Fruit fly (Drosophila melanogaster): ENCODE data around the gene CG15646.
A peak's percentile ranks its signal among the peaks of the same experiment; 100 is the strongest.

CG15646 gene

DNA sequence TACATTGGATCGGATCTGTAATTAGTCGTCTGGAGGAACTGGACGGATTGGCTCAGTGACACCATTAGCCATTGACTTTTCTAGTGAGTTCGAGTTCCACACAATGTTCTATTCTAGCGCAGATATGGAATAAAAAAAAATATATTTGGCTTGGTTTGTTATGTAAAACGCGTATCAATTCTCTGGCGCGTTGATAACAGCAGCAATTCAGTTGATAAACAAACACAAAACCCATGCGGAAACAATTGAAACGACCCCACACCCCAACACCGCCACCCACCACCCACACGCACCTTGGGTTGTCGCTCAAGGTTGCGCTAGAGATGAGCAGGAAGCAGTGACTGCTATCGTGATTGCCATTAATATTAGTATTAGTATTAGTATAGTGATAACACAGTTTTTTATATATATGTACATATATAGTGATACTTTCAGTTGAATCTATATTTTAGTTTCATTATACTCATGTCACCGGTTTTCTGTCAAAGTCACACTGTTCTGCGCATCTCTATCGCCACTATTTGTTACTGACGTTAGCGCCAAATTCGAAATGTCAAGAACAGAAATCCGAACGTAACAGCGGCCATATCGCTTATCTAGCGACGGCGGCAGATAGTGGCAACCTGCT lies 26.9 kb upstream of the CG15646 start (continued):
- no peak for TF ChIP-seq HLH4C (GFP tag; IDR thresholded peaks at IDR 0.05; ENCODE audit: partially characterized antibody)
- TF ChIP-seq sr (GFP tag; IDR thresholded peaks at IDR 0.05), result peak; percentile 89
- peak; percentile 87 for TF ChIP-seq CG8388 (GFP tag; optimal IDR thresholded peaks at IDR 0.05)
- TF ChIP-seq exex (tag; optimal IDR thresholded peaks at IDR 0.05), result peak; percentile 89
- peak; percentile 53 for TF ChIP-seq Dad (GFP tag; optimal IDR thresholded peaks at IDR 0.05)
- TF ChIP-seq ERR (GFP tag; optimal IDR thresholded peaks at IDR 0.05), result peak; percentile 21
- TF ChIP-seq ase (GFP tag; IDR thresholded peaks at IDR 0.05), result peak; percentile 93
- peak; percentile 84 for TF ChIP-seq Max (GFP tag; optimal IDR thresholded peaks at IDR 0.05)
- no peak for TF ChIP-seq jumu (GFP tag; optimal IDR thresholded peaks at IDR 0.05)
- TF ChIP-seq twi (tag; optimal IDR thresholded peaks at IDR 0.05), result peak; percentile 69
- TF ChIP-seq HLHmδ (GFP tag; optimal IDR thresholded peaks at IDR 0.05), result no peak
- peak; percentile 83 for TF ChIP-seq CG16815 (GFP tag; optimal IDR thresholded peaks at IDR 0.05)
- peak; percentile 93 for TF ChIP-seq Dek (tag; optimal IDR thresholded peaks at IDR 0.05)
- TF ChIP-seq Gug (GFP tag; IDR thresholded peaks at IDR 0.05), result peak; percentile 90
- TF ChIP-seq CG4282 (GFP tag; optimal IDR thresholded peaks at IDR 0.05), result no peak
- TF ChIP-seq dan (GFP tag; IDR thresholded peaks at IDR 0.05), result peak; percentile 75
- TF ChIP-seq jigr1 (GFP tag; IDR thresholded peaks at IDR 0.05), result peak; percentile 75; the same call in 2 of the 3 replicates
- TF ChIP-seq CG3281 (GFP tag; optimal IDR thresholded peaks at IDR 0.05), result peak; percentile 94
- no peak for TF ChIP-seq nerfin-2 (GFP tag; IDR thresholded peaks at IDR 0.05; ENCODE audit: partially characterized antibody)
- peak; percentile 85 for TF ChIP-seq dimm (GFP tag; IDR thresholded peaks at IDR 0.05)
- no peak for TF ChIP-seq HmgD (GFP tag; optimal IDR thresholded peaks at IDR 0.05)
- TF ChIP-seq CG2120 (GFP tag; optimal IDR thresholded peaks at IDR 0.05), result peak; percentile 87
- TF ChIP-seq CG15073 (GFP tag; optimal IDR thresholded peaks at IDR 0.05), result peak; percentile 43
- peak; percentile 4 for TF ChIP-seq luna (GFP tag; optimal IDR thresholded peaks at IDR 0.05)
- peak; percentile 90 for TF ChIP-seq CG13775 (GFP tag; optimal IDR thresholded peaks at IDR 0.05)
- peak; percentile 61 for TF ChIP-seq mam (GFP tag; optimal IDR thresholded peaks at IDR 0.05)
- peak; percentile 36 for TF ChIP-seq CG10431 (GFP tag; optimal IDR thresholded peaks at IDR 0.05)
- no peak; the same call in 3 of the 4 replicates for TF ChIP-seq Dll (GFP tag; IDR thresholded peaks at IDR 0.05; ENCODE audit: partially characterized antibody)
- no peak for TF ChIP-seq ac (GFP tag; optimal IDR thresholded peaks at IDR 0.05)
- TF ChIP-seq CG17328 (GFP tag; IDR thresholded peaks at IDR 0.05), result peak; percentile 88
- TF ChIP-seq CG9727 (GFP tag; optimal IDR thresholded peaks at IDR 0.05), result peak; percentile 92
- TF ChIP-seq CG12299 (tag; optimal IDR thresholded peaks at IDR 0.05), result peak; percentile 94
- peak; percentile 94 for TF ChIP-seq unpg (GFP tag; optimal IDR thresholded peaks at IDR 0.05)
- no peak for TF ChIP-seq CG12236 (GFP tag; optimal IDR thresholded peaks at IDR 0.05)
- peak; percentile 60 for TF ChIP-seq CG13123 (GFP tag; optimal IDR thresholded peaks at IDR 0.05)
- TF ChIP-seq cas (GFP tag; IDR thresholded peaks at IDR 0.05), result peak; percentile 92
- peak; percentile 90 for TF ChIP-seq tap (tag; optimal IDR thresholded peaks at IDR 0.05)
- TF ChIP-seq CG1529 (GFP tag; optimal IDR thresholded peaks at IDR 0.05), result peak; percentile 72
- TF ChIP-seq lola (GFP tag; optimal IDR thresholded peaks at IDR 0.05), result peak in 1 of 3 experiments; percentile 78
- TF ChIP-seq CG11093 (GFP tag; IDR thresholded peaks at IDR 0.05), result peak; percentile 87
- TF ChIP-seq CG15479 (GFP tag; optimal IDR thresholded peaks at IDR 0.05), result no peak
- peak; percentile 71 for TF ChIP-seq Doc2 (GFP tag; IDR thresholded peaks at IDR 0.05)
- TF ChIP-seq pho (GFP tag; optimal IDR thresholded peaks at IDR 0.05), result peak; percentile 61
- peak; percentile 76 for TF ChIP-seq CG18011 (GFP tag; optimal IDR thresholded peaks at IDR 0.05)
- TF ChIP-seq zfh2 (GFP tag; optimal IDR thresholded peaks at IDR 0.05), result peak; percentile 77
- peak; percentile 76 for TF ChIP-seq jing (GFP tag; optimal IDR thresholded peaks at IDR 0.05)
- peak; percentile 87 for TF ChIP-seq Blimp-1 (GFP tag; optimal IDR thresholded peaks at IDR 0.05)
- TF ChIP-seq aop (GFP tag; IDR thresholded peaks at IDR 0.05), result peak; percentile 70
- peak; percentile 41; the same call in 2 of the 3 replicates for TF ChIP-seq knrl (GFP tag; IDR thresholded peaks at IDR 0.05; ENCODE audit: partially characterized antibody)
- TF ChIP-seq Sry-δ (GFP tag; optimal IDR thresholded peaks at IDR 0.05), result peak; percentile 10

Data from whole organism, embryonic.